Fruit fly (Drosophila melanogaster) whole organism, embryonic: ENCODE measurements around the gene CG34384.

Experiments used
- Aef1 ChIP-seq: fragments of 200-800 bp; sonication (Bioruptor generic); IDR thresholded peaks from 3 replicates; pipeline ENCODE4 v1.3.6; 2022; ENCODE audit warnings: missing biosample characterization, missing genetic modification characterization
- CG10654 ChIP-seq: fragments of 200-800 bp; sonication (Bioruptor generic); optimal IDR thresholded peaks from 2 replicates; lab custom pipeline; 2016; ENCODE audit warnings: missing biosample characterization, missing genetic modification characterization
- CG12071 ChIP-seq: fragments of 200-800 bp; sonication (Bioruptor generic); optimal IDR thresholded peaks from 3 replicates; lab custom pipeline; 2018; ENCODE audit warnings: missing biosample characterization, mild to moderate bottlenecking, missing genetic modification characterization
- CG12744 ChIP-seq: fragments of 200-800 bp; sonication (Bioruptor generic); optimal IDR thresholded peaks from 2 replicates; lab custom pipeline; 2016; ENCODE audit warnings: missing biosample characterization, missing genetic modification characterization
- CG12769 ChIP-seq: fragments of 200-800 bp; sonication (Bioruptor generic); optimal IDR thresholded peaks from 2 replicates; lab custom pipeline; 2019; ENCODE audit warnings: missing biosample characterization, mild to moderate bottlenecking, missing genetic modification characterization, moderate library complexity
- CG14014 ChIP-seq: fragments of 200-800 bp; sonication (Bioruptor generic); IDR thresholded peaks from 2 replicates; pipeline ENCODE4 v1.3.6; 2022; ENCODE audit warnings: missing biosample characterization, missing genetic modification characterization
- CG2120 ChIP-seq: fragments of 200-800 bp; sonication (Bioruptor generic); optimal IDR thresholded peaks from 3 replicates; lab custom pipeline; 2016; ENCODE audit warnings: missing biosample characterization, missing genetic modification characterization
- CG33557 ChIP-seq: fragments of 200-800 bp; sonication (Bioruptor generic); optimal IDR thresholded peaks from 2 replicates; lab custom pipeline; 2019; ENCODE audit warnings: missing biosample characterization, mild to moderate bottlenecking, missing genetic modification characterization, moderate library complexity
- CG34224 ChIP-seq: fragments of 200-800 bp; sonication (Bioruptor generic); IDR thresholded peaks from 3 replicates; pipeline ENCODE4 v1.3.6; 2022; ENCODE audit warnings: missing biosample characterization, missing genetic modification characterization; ENCODE audit not compliant: partially characterized antibody
- CG4328 ChIP-seq: fragments of 200-800 bp; sonication (Bioruptor generic); optimal IDR thresholded peaks from 3 replicates; lab custom pipeline; 2017; ENCODE audit warnings: missing biosample characterization, missing genetic modification reagents, missing genetic modification characterization
- CG7556 ChIP-seq: fragments of 200-800 bp; sonication (Bioruptor generic); optimal IDR thresholded peaks from 2 replicates; lab custom pipeline; 2017; ENCODE audit warnings: missing biosample characterization, mild to moderate bottlenecking, missing genetic modification characterization
- CG7839 ChIP-seq: fragments of 200-800 bp; sonication (Bioruptor generic); optimal IDR thresholded peaks from 3 replicates; lab custom pipeline; 2018; ENCODE audit warnings: missing biosample characterization, mild to moderate bottlenecking, missing genetic modification characterization, moderate library complexity
- CG8388 ChIP-seq: fragments of 200-800 bp; sonication (Bioruptor generic); optimal IDR thresholded peaks from 2 replicates; lab custom pipeline; 2019; ENCODE audit warnings: missing biosample characterization, mild to moderate bottlenecking, missing genetic modification characterization, moderate library complexity
- CG9609 ChIP-seq: fragments of 200-800 bp; sonication (Bioruptor generic); optimal IDR thresholded peaks from 3 replicates; lab custom pipeline; 2016; ENCODE audit warnings: missing biosample characterization, missing genetic modification characterization
- CG9932 ChIP-seq: fragments of 200-800 bp; sonication (Bioruptor generic); IDR thresholded peaks from 2 replicates; pipeline ENCODE4 v1.3.6; 2022; ENCODE audit warnings: missing biosample characterization, missing genetic modification characterization
- CkIIα-i1 ChIP-seq: fragments of 200-800 bp; sonication (Bioruptor generic); IDR thresholded peaks from 2 replicates; pipeline ENCODE4 v1.3.6; 2022; ENCODE audit warnings: missing biosample characterization, missing genetic modification characterization
- Dek ChIP-seq: fragments of 200-800 bp; sonication (Bioruptor generic); optimal IDR thresholded peaks from 3 replicates; lab custom pipeline; 2019; ENCODE audit warnings: missing biosample characterization, mild to moderate bottlenecking, missing genetic modification characterization, moderate library complexity
- Dref ChIP-seq: fragments of 200-800 bp; sonication (Bioruptor generic); IDR thresholded peaks from 2 replicates; pipeline ENCODE4 v1.3.6; 2022; ENCODE audit warnings: missing biosample characterization, missing genetic modification characterization
- Ets65A ChIP-seq: fragments of 200-800 bp; sonication (Bioruptor generic); peaks from one replicate; lab custom pipeline; 2016; ENCODE audit warnings: missing biosample characterization, missing genetic modification characterization
- Hr39 ChIP-seq: fragments of >200 bp; optimal IDR thresholded peaks from 2 replicates; lab custom pipeline; 2017
- Hsf ChIP-seq: fragments of 200-800 bp; sonication (Bioruptor generic); optimal IDR thresholded peaks from 3 replicates; lab custom pipeline; 2016; ENCODE audit warnings: missing biosample characterization, missing genetic modification characterization
- Lhr ChIP-seq: fragments of 200-800 bp; sonication (Bioruptor generic); optimal IDR thresholded peaks from 3 replicates; lab custom pipeline; 2017; ENCODE audit warnings: mild to moderate bottlenecking, missing biosample characterization, missing genetic modification reagents, missing genetic modification characterization
- Med ChIP-seq: fragments of 200-800 bp; sonication (Bioruptor generic); peaks from one replicate; lab custom pipeline; 2016; ENCODE audit warnings: missing biosample characterization, missing genetic modification characterization, mild to moderate bottlenecking, inconsistent platforms, moderate library complexity
- NK7.1 ChIP-seq: fragments of 200-800 bp; sonication (Bioruptor generic); optimal IDR thresholded peaks from 3 replicates; lab custom pipeline; 2016; ENCODE audit warnings: missing biosample characterization, missing genetic modification characterization
- PHDP ChIP-seq: fragments of 200-800 bp; sonication (Bioruptor generic); optimal IDR thresholded peaks from 3 replicates; lab custom pipeline; 2018; ENCODE audit warnings: missing biosample characterization, mild to moderate bottlenecking, missing genetic modification characterization, moderate library complexity
- Sox100B ChIP-seq: fragments of 200-800 bp; sonication (Bioruptor generic); optimal IDR thresholded peaks from 3 replicates; lab custom pipeline; 2018; ENCODE audit warnings: missing biosample characterization, mild to moderate bottlenecking, missing genetic modification characterization
- Ssrp ChIP-seq: fragments of 200-800 bp; sonication (Bioruptor generic); optimal IDR thresholded peaks from 2 replicates; lab custom pipeline; 2018; ENCODE audit warnings: missing biosample characterization, mild to moderate bottlenecking, missing genetic modification characterization, moderate library complexity
- Usf ChIP-seq: fragments of 200-800 bp; sonication (Bioruptor generic); optimal IDR thresholded peaks from 2 replicates; lab custom pipeline; 2017; ENCODE audit warnings: missing genotype, missing biosample characterization, missing genetic modification characterization
- az2 ChIP-seq: fragments of 200-800 bp; sonication (Bioruptor generic); optimal IDR thresholded peaks from 3 replicates; lab custom pipeline; 2016; ENCODE audit warnings: missing biosample characterization, missing genetic modification characterization
- br ChIP-seq: fragments of >200 bp; optimal IDR thresholded peaks from 2 replicates; lab custom pipeline; 2017
- cas ChIP-seq: fragments of 200-800 bp; sonication (Bioruptor generic); IDR thresholded peaks from 2 replicates; pipeline ENCODE4 v1.3.6; 2022; ENCODE audit warnings: missing biosample characterization, missing genetic modification characterization
- dysf ChIP-seq: fragments of 200-800 bp; sonication (Bioruptor generic); IDR thresholded peaks from 3 replicates; pipeline ENCODE4 v1.3.6; 2022; ENCODE audit warnings: missing biosample characterization, missing genetic modification characterization
- gem ChIP-seq: fragments of 200-800 bp; sonication (Bioruptor generic); optimal IDR thresholded peaks from 2 replicates; lab custom pipeline; 2019; ENCODE audit warnings: missing biosample characterization, mild to moderate bottlenecking, missing genetic modification characterization, moderate library complexity
- grn ChIP-seq: fragments of 200-800 bp; sonication (Bioruptor generic); optimal IDR thresholded peaks from 3 replicates; lab custom pipeline; 2017; ENCODE audit warnings: missing biosample characterization, missing genetic modification characterization
- gro ChIP-seq: fragments of 200-800 bp; sonication (Bioruptor generic); optimal IDR thresholded peaks from 2 replicates; lab custom pipeline; 2016; ENCODE audit warnings: missing biosample characterization, missing genetic modification characterization
- gsb ChIP-seq: fragments of 200-800 bp; sonication (Bioruptor generic); IDR thresholded peaks from 2 replicates; pipeline ENCODE4 v1.3.6; 2022; ENCODE audit warnings: missing biosample characterization, missing genetic modification characterization
- gsb-n ChIP-seq: fragments of 200-800 bp; sonication (Bioruptor generic); optimal IDR thresholded peaks from 3 replicates; lab custom pipeline; 2018; ENCODE audit warnings: missing biosample characterization, mild to moderate bottlenecking, missing genetic modification characterization
- inv ChIP-seq: fragments of 200-800 bp; sonication (Bioruptor generic); IDR thresholded peaks from 2 replicates; pipeline ENCODE4 v1.3.6; 2022; ENCODE audit warnings: missing biosample characterization, missing genetic modification characterization; ENCODE audit not compliant: partially characterized antibody
- ken ChIP-seq: fragments of 200-800 bp; sonication (Bioruptor generic); IDR thresholded peaks from 3 replicates; pipeline ENCODE4 v1.3.6; 2022; ENCODE audit warnings: missing biosample characterization, missing genetic modification characterization
- luna ChIP-seq: fragments of 200-800 bp; sonication (Bioruptor generic); optimal IDR thresholded peaks from 2 replicates; lab custom pipeline; 2016; ENCODE audit warnings: missing biosample characterization, missing genetic modification characterization
- mam ChIP-seq: fragments of 200-800 bp; sonication (Bioruptor generic); optimal IDR thresholded peaks from 3 replicates; lab custom pipeline; 2016; ENCODE audit warnings: missing biosample characterization, missing genetic modification characterization
- org-1 ChIP-seq: fragments of 200-800 bp; sonication (Bioruptor generic); optimal IDR thresholded peaks from 2 replicates; lab custom pipeline; 2017; ENCODE audit warnings: missing biosample characterization, missing genetic modification characterization
- pfk ChIP-seq: fragments of 200-800 bp; sonication (Bioruptor generic); optimal IDR thresholded peaks from 2 replicates; lab custom pipeline; 2018; ENCODE audit warnings: missing biosample characterization, mild to moderate bottlenecking, missing genetic modification characterization, moderate library complexity
- salm ChIP-seq: fragments of 200-800 bp; sonication (Bioruptor generic); optimal IDR thresholded peaks from 2 replicates; lab custom pipeline; 2018; ENCODE audit warnings: missing biosample characterization, mild to moderate bottlenecking, missing genetic modification characterization
- scrt ChIP-seq: fragments of 200-800 bp; sonication (Bioruptor generic); optimal IDR thresholded peaks from 2 replicates; lab custom pipeline; 2018; ENCODE audit warnings: missing biosample characterization, mild to moderate bottlenecking, missing genetic modification characterization, moderate library complexity
- tna ChIP-seq: fragments of 200-800 bp; sonication (Bioruptor generic); IDR thresholded peaks from 2 replicates; pipeline ENCODE4 v1.3.6; 2022; ENCODE audit warnings: missing biosample characterization, missing genetic modification characterization; ENCODE audit not compliant: partially characterized antibody
- ttk ChIP-seq: fragments of 200-800 bp; sonication (Bioruptor generic); IDR thresholded peaks from 2 replicates; pipeline ENCODE4 v2.1.2; 2022; ENCODE audit warnings: missing biosample characterization, missing genetic modification characterization

CG34384 gene

DNA sequence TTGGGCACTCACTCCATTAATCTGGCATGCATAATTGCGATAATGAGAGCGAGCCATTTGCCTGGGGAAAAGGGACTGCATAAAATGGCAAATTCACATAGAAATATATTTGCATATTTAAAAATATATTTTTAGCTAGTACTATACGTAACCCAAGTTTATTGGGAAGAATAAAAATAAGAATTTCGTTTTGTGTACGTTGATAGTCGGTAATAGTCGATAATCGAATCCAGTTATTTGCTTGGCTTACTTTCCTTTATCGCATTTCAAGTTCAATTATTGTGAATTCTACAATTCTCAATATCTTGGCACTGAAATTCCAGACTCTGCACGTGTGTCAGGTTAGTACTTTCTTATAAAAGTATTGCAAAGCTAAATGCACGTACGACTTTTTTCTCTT is 11.5 kb upstream of the CG34384 start, which contains the start of gene CG3014:
TSS of gene CG3014 (minus strand) at position 101 of the 400 bp plus-strand sequence.
- TF ChIP-seq Ets65A (GFP tag; lab: Kevin White, UChicago) (no peak), br (lab: Kevin White, UChicago) (no peak), az2 (no peak)

DNA sequence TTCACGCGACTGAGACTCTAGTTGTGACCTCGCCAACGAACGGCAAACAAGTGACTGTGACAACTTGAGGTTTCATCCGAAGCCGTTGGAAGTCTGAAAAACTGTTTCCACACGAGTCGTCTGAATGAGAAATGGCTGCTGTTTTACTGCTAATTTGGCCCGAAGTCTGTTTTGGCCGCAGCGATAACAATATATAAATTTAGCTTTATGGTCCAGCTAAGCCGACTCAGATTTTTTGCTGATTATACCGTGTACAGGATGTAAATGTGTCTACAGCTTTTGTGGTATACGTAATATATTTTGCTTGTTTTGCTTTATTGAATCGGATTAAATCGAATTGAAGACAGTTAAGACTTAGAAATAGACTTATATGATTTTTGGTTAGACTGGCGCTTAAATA is 9.8 kb upstream of the CG34384 start, which contains the start of gene CG18268:
TSS of gene CG18268 (minus strand) at position 101 of the 400 bp plus-strand sequence.
- no peak for TF ChIP-seq Usf
- TF ChIP-seq Ssrp (tag; lab: Kevin White, UChicago): no peak
- no peak for TF ChIP-seq CG9609 (GFP tag; lab: Kevin White, UChicago)
- TF ChIP-seq PHDP (tag; lab: Kevin White, UChicago): no peak
- no peak for TF ChIP-seq ken (GFP tag; lab: Robert Waterston, UW)
- TF ChIP-seq Aef1: no peak
- TF ChIP-seq CG34224 (GFP tag; lab: Robert Waterston, UW): no peak
- no peak for TF ChIP-seq inv
- TF ChIP-seq gsb (GFP tag; lab: Robert Waterston, UW): no peak
- TF ChIP-seq scrt (GFP tag; lab: Kevin White, UChicago): no peak
- TF ChIP-seq CG8388 (GFP tag; lab: Kevin White, UChicago): no peak
- TF ChIP-seq mam: no peak
- no peak for TF ChIP-seq grn (GFP tag; lab: Kevin White, UChicago)
- TF ChIP-seq tna (GFP tag; lab: Robert Waterston, UW): no peak

DNA sequence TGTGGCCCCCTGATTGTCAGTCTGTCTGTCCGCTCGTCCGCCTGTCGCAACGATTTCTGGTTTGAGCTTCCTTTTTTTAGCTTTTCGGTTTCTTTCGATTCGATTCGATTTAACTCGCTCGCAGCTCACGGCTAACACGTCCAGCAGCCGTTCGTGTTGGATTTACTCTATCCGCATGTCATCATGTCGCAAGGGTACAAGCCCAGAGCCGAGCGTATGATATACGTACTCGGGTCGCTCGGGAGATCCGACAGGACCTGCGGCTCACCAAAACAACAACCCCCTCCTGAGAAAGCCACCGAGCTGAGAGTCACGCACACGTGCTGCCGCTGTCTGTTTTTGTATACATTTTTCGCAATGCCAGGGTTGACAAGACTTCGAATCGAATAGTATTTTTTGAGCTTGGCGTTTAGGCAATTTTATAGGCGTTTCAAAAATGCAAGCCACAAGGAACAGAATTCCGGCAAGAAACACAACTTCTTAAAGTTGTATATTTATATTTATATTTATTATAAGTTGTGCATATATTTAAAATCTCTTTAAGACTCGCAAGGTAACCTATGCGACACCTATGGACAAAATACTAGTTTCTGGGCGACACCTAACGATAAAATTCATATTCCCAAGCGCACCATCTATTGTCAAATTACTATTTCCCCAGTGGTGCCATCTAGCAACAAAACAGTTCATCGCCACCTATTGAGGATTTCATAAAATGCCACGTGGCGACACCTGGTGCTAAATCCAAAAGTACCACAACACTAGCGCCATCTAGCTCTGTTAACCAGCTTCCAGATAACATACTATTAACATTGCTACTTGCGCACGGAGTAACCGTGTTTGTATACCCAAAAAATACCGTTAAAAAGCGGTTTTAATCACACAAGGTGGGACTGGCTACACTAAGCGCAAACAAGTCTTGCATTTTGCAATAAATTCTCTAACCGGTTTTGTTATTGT is 4.2 kb upstream of the CG34384 start, which contains the start of the genes CG2993 and sgll:
TSS of gene CG2993 (minus strand) at position 353 of the 960 bp plus-strand sequence.
TSS of gene sgll (plus strand) at position 871 of the 960 bp plus-strand sequence.
- peak; percentile 91 for TF ChIP-seq CG7839 (tag; lab: Kevin White, UChicago)
- peak; percentile 89 for TF ChIP-seq ttk (GFP tag; lab: Robert Waterston, UW)
- TF ChIP-seq CG9932: peak; percentile 96
- peak; percentile 70 for TF ChIP-seq gsb-n (tag; lab: Kevin White, UChicago)
- TF ChIP-seq gem: peak; percentile 89
- peak; percentile 93 for TF ChIP-seq CG9609 (GFP tag; lab: Kevin White, UChicago)
- peak; percentile 93 for TF ChIP-seq dysf (GFP tag; lab: Robert Waterston, UW)
- peak; percentile 84 for TF ChIP-seq Dek (tag; lab: Kevin White, UChicago)
- TF ChIP-seq CkIIα-i1 (GFP tag; lab: Robert Waterston, UW): no peak
- TF ChIP-seq Hsf (GFP tag; lab: Kevin White, UChicago): peak; percentile 97
- peak; percentile 99 for TF ChIP-seq Lhr (GFP tag; lab: Kevin White, UChicago)
- TF ChIP-seq CG2120: peak; percentile 95
- peak; percentile 84 for TF ChIP-seq NK7.1 (GFP tag; lab: Kevin White, UChicago)
- TF ChIP-seq Dref (GFP tag; lab: Robert Waterston, UW): peak; percentile 32; the same call in 1 of the 2 replicates
- peak; percentile 82 for TF ChIP-seq luna (GFP tag; lab: Kevin White, UChicago)
- TF ChIP-seq Sox100B: peak; percentile 60
- peak; percentile 87 for TF ChIP-seq CG14014 (GFP tag; lab: Robert Waterston, UW)
- peak; percentile 66 for TF ChIP-seq cas (GFP tag; lab: Robert Waterston, UW)
- peak; percentile 99 for TF ChIP-seq Med (GFP tag; lab: Kevin White, UChicago)
- peak; percentile 83 for TF ChIP-seq org-1 (GFP tag; lab: Kevin White, UChicago)
- TF ChIP-seq CG12744: peak; percentile 88
- peak; percentile 66 for TF ChIP-seq CG33557 (GFP tag; lab: Kevin White, UChicago)
- peak; percentile 49 for TF ChIP-seq CG12071 (GFP tag; lab: Kevin White, UChicago)
- peak; percentile 92 for TF ChIP-seq CG10654
- TF ChIP-seq CG12769: peak; percentile 89
- no peak for TF ChIP-seq salm
- no peak for TF ChIP-seq Hr39
- TF ChIP-seq gro (GFP tag; lab: Kevin White, UChicago): peak; percentile 77
- TF ChIP-seq pfk (GFP tag; lab: Kevin White, UChicago): peak; percentile 52
- TF ChIP-seq CG4328 (GFP tag; lab: Kevin White, UChicago): peak; percentile 82
- TF ChIP-seq CG7556 (GFP tag; lab: Kevin White, UChicago): peak; percentile 64
